Fruit fly (Drosophila melanogaster) whole organism, wandering third instar larva: ENCODE results near the gene klar.

Source experiments
- CG32264 ChIP-seq: fragments of 200-800 bp; sonication (Bioruptor generic); optimal IDR thresholded peaks from 2 replicates; lab custom pipeline; 2016; ENCODE audit warnings: missing biosample characterization, missing genetic modification characterization
- Hnf4 ChIP-seq: fragments of 200-800 bp; sonication (Bioruptor generic); optimal IDR thresholded peaks from 2 replicates; lab custom pipeline; 2016; ENCODE audit warnings: missing biosample characterization, mild to moderate bottlenecking, missing genetic modification characterization
- Vsx2 ChIP-seq: fragments of 200-300, 225-300 bp; sonication (Bioruptor generic); optimal IDR thresholded peaks from 2 replicates; lab custom pipeline; 2018; ENCODE audit warnings: missing biosample characterization, missing genetic modification characterization; ENCODE audit not compliant: partially characterized antibody
- dsf ChIP-seq: sonication (Bioruptor generic); optimal IDR thresholded peaks from 2 replicates; lab custom pipeline; 2016; ENCODE audit warnings: missing biosample characterization, missing genetic modification characterization, borderline replicate concordance
- ey ChIP-seq: fragments of 200-800 bp; sonication (Bioruptor generic); optimal IDR thresholded peaks from 2 replicates; lab custom pipeline; 2016; ENCODE audit warnings: missing biosample characterization, missing genetic modification characterization
- foxo ChIP-seq, 2 experiments: fragments of 200-800 bp; sonication (Bioruptor generic); optimal IDR thresholded peaks; 2 replicates in 1 of 2; 3 replicates in 1 of 2; lab custom pipeline; 2016 to 2017; ENCODE audit warnings: missing biosample characterization in 2 of 2, missing genetic modification characterization in 2 of 2
- fru ChIP-seq: fragments of 200-800 bp; sonication (Bioruptor generic); optimal IDR thresholded peaks from 3 replicates; lab custom pipeline; 2016; ENCODE audit warnings: missing biosample characterization, mild to moderate bottlenecking, missing genetic modification characterization
- h ChIP-seq: fragments of 200-800 bp; sonication (Bioruptor generic); optimal IDR thresholded peaks from 3 replicates; lab custom pipeline; 2016; ENCODE audit warnings: missing biosample characterization, mild to moderate bottlenecking, missing genetic modification characterization
- jim ChIP-seq: fragments of 175-275, 200-325 bp; sonication (Bioruptor generic); optimal IDR thresholded peaks from 2 replicates; lab custom pipeline; 2016; ENCODE audit warnings: missing biosample characterization, mild to moderate bottlenecking, missing genetic modification characterization
- lola ChIP-seq: fragments of >200 bp; optimal IDR thresholded peaks from 2 replicates; lab custom pipeline; 2017; ENCODE audit warnings: missing biosample characterization, missing genetic modification characterization
- pan ChIP-seq: fragments of >200 bp; optimal IDR thresholded peaks from 2 replicates; lab custom pipeline; 2017
- usp ChIP-seq: fragments of >200 bp; optimal IDR thresholded peaks from 2 replicates; lab custom pipeline; 2017; ENCODE audit warnings: missing biosample characterization, missing genetic modification characterization

- TF ChIP-seq ey: peak; percentile 63
- no peak for TF ChIP-seq CG32264 (GFP tag; lab: Kevin White, UChicago)
- peak; percentile 68 for TF ChIP-seq fru
- TF ChIP-seq h (GFP tag; lab: Kevin White, UChicago): peak; percentile 83
- peak; percentile 68 for TF ChIP-seq Hnf4
- no peak for TF ChIP-seq usp (GFP tag; lab: Kevin White, UChicago)
- TF ChIP-seq jim (GFP tag; lab: Kevin White, UChicago): no peak
- peak in 1 of 2 experiments; percentile 86 for TF ChIP-seq foxo (GFP tag; optimal IDR thresholded peaks at IDR 0.05; lab: Kevin White, UChicago)
- TF ChIP-seq lola (GFP tag; lab: Kevin White, UChicago): no peak
- TF ChIP-seq Vsx2 (GFP tag; lab: Kevin White, UChicago): no peak
- TF ChIP-seq pan (lab: Kevin White, UChicago): no peak
- TF ChIP-seq dsf: no peak
Measured at dm6 chr3L:511755-512209, 28.6 kb downstream of the klar start.
